Worm (Caenorhabditis elegans) whole organism, L1 larva: ENCODE results near the gene dod-20.

ENCODE experiments used
- C04F5.9 ChIP-seq: sonication (generic microtip); optimal IDR thresholded peaks from 2 replicates; lab custom pipeline; 2016; ENCODE audit warnings: missing genetic modification characterization, missing compliant biosample characterization
- C16A3.4 ChIP-seq: fragments of 150-350 bp; optimal IDR thresholded peaks from 2 replicates; lab custom pipeline; 2014; ENCODE audit warnings: missing biosample characterization, missing genetic modification characterization
- Y116A8C.19 ChIP-seq: sonication (generic microtip); optimal IDR thresholded peaks from 2 replicates; lab custom pipeline; 2016; ENCODE audit warnings: missing compliant biosample characterization, missing genetic modification characterization, borderline replicate concordance
- ama-1 ChIP-seq: fragments of 150-350 bp; optimal IDR thresholded peaks from 2 replicates; lab custom pipeline; 2014
- ceh-63 ChIP-seq: fragments of 200-800 bp; sonication (Bioruptor generic); optimal IDR thresholded peaks from 2 replicates; lab custom pipeline; 2018; ENCODE audit warnings: mild to moderate bottlenecking, missing genetic modification characterization, missing compliant biosample characterization
- ces-1 ChIP-seq: fragments of 150-350 bp; optimal IDR thresholded peaks from 2 replicates; lab custom pipeline; 2014; ENCODE audit warnings: missing biosample characterization, missing genetic modification reagents, missing genetic modification characterization
- efl-1 ChIP-seq, 4 experiments: fragments of 150-350 bp; optimal IDR thresholded peaks in 3 of 4; peaks in 1 of 4; 1 replicate in 1 of 4; 2 replicates in 3 of 4; lab custom pipeline; 2014; ENCODE audit warnings: missing biosample characterization in 2 of 4, missing genetic modification characterization in 2 of 4, missing genetic modification reagents in 2 of 4
- efl-3 ChIP-seq: fragments of 200-800 bp; sonication (Bioruptor generic); optimal IDR thresholded peaks from 2 replicates; lab custom pipeline; 2018; ENCODE audit warnings: mild to moderate bottlenecking, missing genetic modification characterization, missing compliant biosample characterization
- egl-13 ChIP-seq: sonication (generic microtip); optimal IDR thresholded peaks from 2 replicates; lab custom pipeline; 2016; ENCODE audit warnings: missing genotype, missing genetic modification reagents, missing genetic modification characterization, missing compliant biosample characterization
- elt-2 ChIP-seq: sonication (generic microtip); optimal IDR thresholded peaks from 2 replicates; lab custom pipeline; 2016; ENCODE audit warnings: missing genetic modification characterization, mild to moderate bottlenecking, inconsistent platforms, missing compliant biosample characterization, missing genetic modification reagents
- elt-3 ChIP-seq, 6 experiments: fragments of 150-350 bp in 1 of 6; sonication (generic microtip); optimal IDR thresholded peaks; 2 replicates each; lab custom pipeline; 2017 to 2018; ENCODE audit warnings: missing biosample characterization in 6 of 6, missing genetic modification characterization in 6 of 6, inconsistent platforms in 1 of 6
- ets-5 ChIP-seq: fragments of 200-800 bp; sonication (Bioruptor generic); IDR thresholded peaks from 2 replicates; pipeline ENCODE4 v1.3.6; 2022; ENCODE audit warnings: missing genetic modification characterization, missing compliant biosample characterization
- fkh-8 ChIP-seq: sonication (generic microtip); optimal IDR thresholded peaks from 2 replicates; lab custom pipeline; 2016; ENCODE audit warnings: mild to moderate bottlenecking, missing genetic modification characterization, missing compliant biosample characterization
- grh-1 ChIP-seq: fragments of 200-800 bp; sonication (Bioruptor generic); IDR thresholded peaks from 2 replicates; pipeline ENCODE4 v1.3.6; 2022; ENCODE audit warnings: missing genetic modification reagents, missing genetic modification characterization, missing compliant biosample characterization
- jun-1 ChIP-seq: fragments of 150-350 bp; optimal IDR thresholded peaks from 2 replicates; lab custom pipeline; 2014; ENCODE audit warnings: missing biosample characterization, missing genetic modification reagents, missing genetic modification characterization
- lin-15B ChIP-seq: fragments of 150-350 bp; sonication (generic microtip); optimal IDR thresholded peaks from 3 replicates; lab custom pipeline; 2014; ENCODE audit warnings: missing biosample characterization, missing genetic modification characterization
- lin-35 ChIP-seq, 2 experiments: fragments of 150-350 bp; optimal IDR thresholded peaks; 2 replicates each; lab custom pipeline; 2014; ENCODE audit warnings: missing biosample characterization in 2 of 2, missing genetic modification characterization in 2 of 2, missing genetic modification reagents in 2 of 2
- lir-3 ChIP-seq: sonication (generic microtip); optimal IDR thresholded peaks from 2 replicates; lab custom pipeline; 2016; ENCODE audit warnings: mild to moderate bottlenecking, missing genetic modification characterization, moderate library complexity, missing compliant biosample characterization; ENCODE audit not compliant: poor library complexity
- mep-1 ChIP-seq: fragments of 150-350 bp; optimal IDR thresholded peaks from 2 replicates; lab custom pipeline; 2014; ENCODE audit warnings: missing biosample characterization, missing genetic modification characterization
- nhr-11 ChIP-seq: fragments of 150-350 bp; optimal IDR thresholded peaks from 2 replicates; lab custom pipeline; 2014; ENCODE audit warnings: missing biosample characterization, missing genetic modification characterization
- nhr-19 ChIP-seq: fragments of 200-800 bp; sonication (Bioruptor generic); conservative IDR thresholded peaks from 2 replicates; pipeline ENCODE4 v1.3.6; 2022; ENCODE audit warnings: missing genetic modification characterization, missing compliant biosample characterization
- nhr-20 ChIP-seq: sonication (generic microtip); optimal IDR thresholded peaks from 2 replicates; lab custom pipeline; 2016; ENCODE audit warnings: mild to moderate bottlenecking, missing genetic modification characterization, missing compliant biosample characterization
- nhr-237 ChIP-seq: fragments of 150-350 bp; optimal IDR thresholded peaks from 2 replicates; lab custom pipeline; 2014; ENCODE audit warnings: missing biosample characterization, missing genetic modification characterization
- nhr-47 ChIP-seq: sonication (generic microtip); optimal IDR thresholded peaks from 2 replicates; lab custom pipeline; 2016; ENCODE audit warnings: mild to moderate bottlenecking, missing genetic modification characterization, moderate library complexity, missing compliant biosample characterization
- nhr-71 ChIP-seq: sonication (generic microtip); optimal IDR thresholded peaks from 2 replicates; lab custom pipeline; 2016; ENCODE audit warnings: mild to moderate bottlenecking, missing genetic modification characterization, moderate library complexity, missing compliant biosample characterization
- nhr-76 ChIP-seq: sonication (generic microtip); optimal IDR thresholded peaks from 2 replicates; lab custom pipeline; 2017; ENCODE audit warnings: missing biosample characterization, missing genetic modification characterization
- nhr-77 ChIP-seq: fragments of 150-350 bp; optimal IDR thresholded peaks from 2 replicates; lab custom pipeline; 2014; ENCODE audit warnings: missing biosample characterization, missing genetic modification characterization
- pag-3 ChIP-seq: sonication (generic microtip); optimal IDR thresholded peaks from 2 replicates; lab custom pipeline; 2017; ENCODE audit warnings: missing genetic modification characterization, mild to moderate bottlenecking, missing compliant biosample characterization, antibody characterized with exemption, borderline replicate concordance; ENCODE audit not compliant: insufficient read depth
- pax-3 ChIP-seq: fragments of 200-800 bp; sonication (Bioruptor generic); optimal IDR thresholded peaks from 2 replicates; lab custom pipeline; 2018; ENCODE audit warnings: mild to moderate bottlenecking, missing genetic modification characterization, moderate library complexity, missing compliant biosample characterization
- rnt-1 ChIP-seq: sonication (generic microtip); optimal IDR thresholded peaks from 2 replicates; lab custom pipeline; 2016; ENCODE audit warnings: mild to moderate bottlenecking, missing genetic modification characterization, moderate library complexity, missing compliant biosample characterization
- snpc-4 ChIP-seq: fragments of 150-350 bp; optimal IDR thresholded peaks from 2 replicates; lab custom pipeline; 2014; ENCODE audit warnings: missing biosample characterization, missing genetic modification characterization
- snu-23 ChIP-seq: sonication (generic microtip); optimal IDR thresholded peaks from 2 replicates; lab custom pipeline; 2016; ENCODE audit warnings: missing genetic modification characterization, missing compliant biosample characterization
- sptf-1 ChIP-seq: fragments of 150-350 bp; optimal IDR thresholded peaks from 2 replicates; lab custom pipeline; 2014; ENCODE audit warnings: missing biosample characterization, missing genetic modification characterization
- unc-130 ChIP-seq: fragments of 150-350 bp; optimal IDR thresholded peaks from 2 replicates; lab custom pipeline; 2017; ENCODE audit warnings: missing biosample characterization, missing genetic modification characterization, inconsistent platforms
- unc-30 ChIP-seq: sonication (generic microtip); optimal IDR thresholded peaks from 2 replicates; lab custom pipeline; 2017; ENCODE audit warnings: missing biosample characterization, missing genetic modification characterization
- unc-86 ChIP-seq: sonication (generic microtip); optimal IDR thresholded peaks from 2 replicates; lab custom pipeline; 2016; ENCODE audit warnings: missing genetic modification characterization, missing compliant biosample characterization
- zag-1 ChIP-seq: fragments of 150-350 bp; optimal IDR thresholded peaks from 2 replicates; lab custom pipeline; 2014; ENCODE audit warnings: missing biosample characterization, missing genetic modification characterization
- zip-4 ChIP-seq: fragments of 200-800 bp; sonication (Bioruptor generic); optimal IDR thresholded peaks from 2 replicates; lab custom pipeline; 2018; ENCODE audit warnings: mild to moderate bottlenecking, missing genetic modification characterization, moderate library complexity, missing compliant biosample characterization
- ztf-11 ChIP-seq, 2 experiments: sonication (generic microtip); optimal IDR thresholded peaks; 2 replicates each; lab custom pipeline; 2016 to 2017; ENCODE audit warnings: missing genetic modification characterization in 2 of 2, missing biosample characterization in 1 of 2, missing compliant biosample characterization in 1 of 2
- ztf-4 ChIP-seq: fragments of 150-350 bp; optimal IDR thresholded peaks from 2 replicates; lab custom pipeline; 2014; ENCODE audit warnings: missing biosample characterization, missing genetic modification characterization

dod-20 gene

ce11 chrV:465355-465754 lies 43.1 kb downstream of the dod-20 start (continued):
- no peak for TF ChIP-seq lin-35 (GFP tag; optimal IDR thresholded peaks at IDR 0.05; lab: Kevin White, UChicago)
- TF ChIP-seq unc-30 (tag; lab: Kevin White, UChicago): no peak
- TF ChIP-seq pag-3 (tag; lab: Kevin White, UChicago): no peak
- TF ChIP-seq jun-1 (tag; lab: Kevin White, UChicago): no peak
- no peak for TF ChIP-seq C04F5.9 (tag; lab: Kevin White, UChicago)
- no peak for TF ChIP-seq elt-2
- no peak for TF ChIP-seq efl-3 (GFP tag; lab: Kevin White, UChicago)
- no peak for TF ChIP-seq nhr-76 (tag; lab: Kevin White, UChicago)
- TF ChIP-seq mep-1 (tag; lab: Kevin White, UChicago): peak; percentile 2
- no peak for TF ChIP-seq ztf-4 (tag; lab: Kevin White, UChicago)
- no peak for TF ChIP-seq ces-1 (GFP tag; lab: Kevin White, UChicago)
- TF ChIP-seq ets-5 (GFP tag; lab: Robert Waterston, UW): no peak
- no peak for TF ChIP-seq nhr-11
- TF ChIP-seq pax-3 (tag; lab: Kevin White, UChicago): no peak
- no peak for TF ChIP-seq zag-1 (tag; lab: Kevin White, UChicago)
- no peak for TF ChIP-seq ama-1 (lab: Kevin White, UChicago)
- TF ChIP-seq nhr-71 (tag; lab: Kevin White, UChicago): peak; percentile 45
- no peak for TF ChIP-seq unc-130 (tag; lab: Kevin White, UChicago)
- no peak for TF ChIP-seq C16A3.4 (tag; lab: Kevin White, UChicago)
- no peak for TF ChIP-seq ceh-63 (GFP tag; lab: Kevin White, UChicago)
- no peak for TF ChIP-seq nhr-47 (tag; lab: Kevin White, UChicago)
- no peak for TF ChIP-seq egl-13 (tag; lab: Kevin White, UChicago)
- TF ChIP-seq sptf-1 (tag; lab: Kevin White, UChicago): no peak
- no peak for TF ChIP-seq snu-23 (GFP tag; lab: Kevin White, UChicago)
- no peak for TF ChIP-seq nhr-77 (tag; lab: Kevin White, UChicago)
- no peak for TF ChIP-seq elt-3 (tag; optimal IDR thresholded peaks at IDR 0.05; lab: Kevin White, UChicago)
- no peak for TF ChIP-seq nhr-237 (tag; lab: Kevin White, UChicago)
- no peak for TF ChIP-seq Y116A8C.19 (tag; lab: Kevin White, UChicago)
- no peak for TF ChIP-seq nhr-19 (GFP tag; lab: Robert Waterston, UW)
- no peak for TF ChIP-seq grh-1 (GFP tag; lab: Robert Waterston, UW)
- TF ChIP-seq nhr-20 (tag; lab: Kevin White, UChicago): peak; percentile 4
- TF ChIP-seq, all 84 proteins: peak for 8

ce11 chrV:467507-467906 lies 45.3 kb downstream of the dod-20 start:
- no peak for TF ChIP-seq lin-15B (tag; lab: Kevin White, UChicago)
- no peak for TF ChIP-seq efl-1 (optimal IDR thresholded peaks at IDR 0.05; lab: Kevin White, UChicago)
- TF ChIP-seq efl-1 (GFP tag; optimal IDR thresholded peaks at IDR 0.05 in 1 of 2; lab: Kevin White, UChicago): peak in 1 of 2 experiments; percentile 85
- TF ChIP-seq, all 84 proteins: peak for 1

ce11 chrV:468460-468859 lies 46.2 kb downstream of the dod-20 start, which contains the start of gene srbc-57:
TSS of gene srbc-57 (minus strand) at chrV:468560.
- TF ChIP-seq elt-2 (no peak), lir-3 (tag; lab: Kevin White, UChicago) (no peak), unc-86 (no peak), rnt-1 (tag; lab: Kevin White, UChicago) (no peak), zip-4 (GFP tag; lab: Kevin White, UChicago) (no peak), fkh-8 (tag; lab: Kevin White, UChicago) (peak; percentile 14), ztf-11 (tag; optimal IDR thresholded peaks at IDR 0.05; lab: Kevin White, UChicago) (no peak), snpc-4 (no peak)
- TF ChIP-seq, all 84 proteins: peak for 1
